Worm (Caenorhabditis elegans) whole organism, L4 larva: ENCODE results near the gene C02D5.4.

Experiments used
- Y105C5A.15 ChIP-seq: fragments of 200-800 bp; sonication (Bioruptor generic); IDR thresholded peaks from 2 replicates; pipeline ENCODE4 v1.3.6; 2022; ENCODE audit warnings: missing genetic modification characterization, missing compliant biosample characterization
- ZK337.2 ChIP-seq: fragments of 200-800 bp; sonication (Bioruptor generic); IDR thresholded peaks from 2 replicates; pipeline ENCODE4 v1.3.6; 2022; ENCODE audit warnings: missing genetic modification reagents, missing genetic modification characterization, missing compliant biosample characterization
- ZK546.5 ChIP-seq, 2 experiments: sonication (generic microtip); optimal IDR thresholded peaks; 2 replicates each; lab custom pipeline; 2017; ENCODE audit warnings: missing biosample characterization in 2 of 2, missing genetic modification characterization in 2 of 2
- daf-8 ChIP-seq: fragments of 200-800 bp; sonication (Bioruptor generic); IDR thresholded peaks from 2 replicates; pipeline ENCODE4 v1.3.6; 2022; ENCODE audit warnings: missing genetic modification characterization, missing compliant biosample characterization
- lin-39 ChIP-seq: fragments of 150-350 bp; optimal IDR thresholded peaks from 2 replicates; lab custom pipeline; 2014; ENCODE audit warnings: missing biosample characterization, missing genetic modification reagents, missing genetic modification characterization
- nhr-102 ChIP-seq: sonication (generic microtip); optimal IDR thresholded peaks from 2 replicates; lab custom pipeline; 2016; ENCODE audit warnings: mild to moderate bottlenecking, missing genetic modification characterization, moderate library complexity, missing compliant biosample characterization
- nhr-11 ChIP-seq: fragments of 150-350 bp; optimal IDR thresholded peaks from 2 replicates; lab custom pipeline; 2014; ENCODE audit warnings: missing biosample characterization, missing genetic modification characterization
- nhr-237 ChIP-seq: sonication (generic microtip); optimal IDR thresholded peaks from 2 replicates; lab custom pipeline; 2017; ENCODE audit warnings: missing biosample characterization, missing genetic modification characterization
- nhr-25 ChIP-seq: sonication (generic microtip); optimal IDR thresholded peaks from 2 replicates; lab custom pipeline; 2017; ENCODE audit warnings: missing genetic modification characterization, mild to moderate bottlenecking, missing compliant biosample characterization, antibody characterized with exemption, moderate library complexity, borderline replicate concordance; ENCODE audit not compliant: insufficient read depth
- nhr-42 ChIP-seq: fragments of 200-800 bp; sonication (Bioruptor generic); IDR thresholded peaks from 2 replicates; pipeline ENCODE4 v1.3.6; 2022; ENCODE audit warnings: missing genetic modification characterization, missing compliant biosample characterization
- pha-4 ChIP-seq, 2 experiments: fragments of 150-350 bp in 1 of 2; fragments of 200-800 bp in 1 of 2; sonication (Bioruptor generic) in 1 of 2; IDR thresholded peaks in 1 of 2; optimal IDR thresholded peaks in 1 of 2; 2 replicates each; pipeline versions ENCODE4 v1.3.6 to Lab custom; 2014 to 2022; ENCODE audit warnings: missing genetic modification characterization in 2 of 2, missing genetic modification reagents in 2 of 2, missing biosample characterization in 1 of 2, missing compliant biosample characterization in 1 of 2
- ztf-7 ChIP-seq: fragments of 150-350 bp; optimal IDR thresholded peaks from 2 replicates; lab custom pipeline; 2014; ENCODE audit warnings: missing biosample characterization, missing genetic modification characterization

- TF ChIP-seq ZK337.2 (GFP tag; lab: Robert Waterston, UW) (no peak), nhr-42 (GFP tag; lab: Robert Waterston, UW) (no peak), nhr-102 (tag; lab: Kevin White, UChicago) (no peak), pha-4 (GFP tag; IDR thresholded peaks at IDR 0.05; lab: Robert Waterston, UW) (no peak), pha-4 (tag; optimal IDR thresholded peaks at IDR 0.05; lab: Kevin White, UChicago) (no peak), daf-8 (GFP tag; lab: Robert Waterston, UW) (no peak), nhr-11 (tag; lab: Kevin White, UChicago) (no peak), lin-39 (tag; lab: Kevin White, UChicago) (no peak), Y105C5A.15 (no peak), nhr-25 (tag; lab: Kevin White, UChicago) (no peak), ZK546.5 (tag; optimal IDR thresholded peaks at IDR 0.05; lab: Kevin White, UChicago) (no peak), ztf-7 (tag; lab: Kevin White, UChicago) (no peak), nhr-237 (no peak)
Measured at ce11 chrIII:8589195-8589594, 37.2 kb downstream of the C02D5.4 start, which contains the start of gene fip-3.
